Worm (Caenorhabditis elegans) whole organism, young adult: ENCODE results near the gene sur-5.

ENCODE experiments used
- B0261.1 ChIP-seq: sonication (generic microtip); optimal IDR thresholded peaks from 2 replicates; lab custom pipeline; 2016; ENCODE audit warnings: mild to moderate bottlenecking, missing genetic modification characterization, moderate library complexity, missing compliant biosample characterization
- B0336.3 ChIP-seq: fragments of 200-800 bp; sonication (Bioruptor generic); IDR thresholded peaks from 2 replicates; pipeline ENCODE4 v1.3.6; 2022; ENCODE audit warnings: missing genetic modification characterization, missing compliant biosample characterization
- D2030.7 ChIP-seq: fragments of 200-800 bp; sonication (Bioruptor generic); IDR thresholded peaks from 2 replicates; pipeline ENCODE4 v1.3.6; 2022; ENCODE audit warnings: missing genetic modification reagents, missing genetic modification characterization, missing compliant biosample characterization
- F22D6.2 ChIP-seq: sonication (generic microtip); optimal IDR thresholded peaks from 2 replicates; lab custom pipeline; 2016; ENCODE audit warnings: mild to moderate bottlenecking, missing genetic modification characterization, missing compliant biosample characterization
- F23B12.7 ChIP-seq: sonication (generic microtip); optimal IDR thresholded peaks from 2 replicates; lab custom pipeline; 2017; ENCODE audit warnings: missing genetic modification characterization, mild to moderate bottlenecking, missing compliant biosample characterization, antibody characterized with exemption, moderate library complexity; ENCODE audit not compliant: insufficient read depth
- F37B4.10 ChIP-seq: fragments of 200-800 bp; sonication (Bioruptor generic); IDR thresholded peaks from 2 replicates; pipeline ENCODE4 v1.3.6; 2022; ENCODE audit warnings: missing genetic modification characterization, missing compliant biosample characterization
- F49E8.2 ChIP-seq: sonication (generic microtip); optimal IDR thresholded peaks from 3 replicates; lab custom pipeline; 2017; ENCODE audit warnings: missing genetic modification characterization, mild to moderate bottlenecking, missing compliant biosample characterization, antibody characterized with exemption, moderate library complexity; ENCODE audit not compliant: insufficient read depth
- F52B5.7 ChIP-seq: sonication (generic microtip); optimal IDR thresholded peaks from 2 replicates; lab custom pipeline; 2016; ENCODE audit warnings: mild to moderate bottlenecking, missing genetic modification characterization, missing compliant biosample characterization
- F57A8.1 ChIP-seq: fragments of 200-800 bp; sonication (Bioruptor generic); optimal IDR thresholded peaks from 2 replicates; lab custom pipeline; 2018; ENCODE audit warnings: mild to moderate bottlenecking, missing genetic modification characterization, moderate library complexity, missing compliant biosample characterization
- F57C9.4 ChIP-seq: sonication (generic microtip); optimal IDR thresholded peaks from 2 replicates; lab custom pipeline; 2017; ENCODE audit warnings: mild to moderate bottlenecking, missing genetic modification characterization, missing compliant biosample characterization
- K11D2.4 ChIP-seq: fragments of 200-800 bp; sonication (Bioruptor generic); IDR thresholded peaks from 2 replicates; pipeline ENCODE4 v1.3.6; 2022; ENCODE audit warnings: missing genetic modification reagents, missing genetic modification characterization, missing compliant biosample characterization
- T07F8.4 ChIP-seq: sonication (generic microtip); optimal IDR thresholded peaks from 2 replicates; lab custom pipeline; 2016; ENCODE audit warnings: mild to moderate bottlenecking, missing genetic modification characterization, moderate library complexity, missing compliant biosample characterization
- T26A5.8 ChIP-seq: sonication (generic microtip); optimal IDR thresholded peaks from 2 replicates; lab custom pipeline; 2016; ENCODE audit warnings: missing genetic modification characterization, missing compliant biosample characterization
- Y79H2A.3 ChIP-seq: fragments of 200-800 bp; sonication (Bioruptor generic); conservative IDR thresholded peaks from 2 replicates; pipeline ENCODE4 v1.3.6; 2022; ENCODE audit warnings: missing genetic modification reagents, missing genetic modification characterization, missing compliant biosample characterization
- Y95B8A.8 ChIP-seq: fragments of 200-800 bp; sonication (Bioruptor generic); IDR thresholded peaks from 2 replicates; pipeline ENCODE4 v1.3.6; 2022; ENCODE audit warnings: missing genetic modification reagents, missing genetic modification characterization, missing compliant biosample characterization
- ZK185.1 ChIP-seq: sonication (generic microtip); optimal IDR thresholded peaks from 2 replicates; lab custom pipeline; 2016; ENCODE audit warnings: mild to moderate bottlenecking, missing genetic modification characterization, missing compliant biosample characterization; ENCODE audit not compliant: poor library complexity, severe bottlenecking
- aptf-3 ChIP-seq: fragments of 200-800 bp; sonication (Bioruptor generic); IDR thresholded peaks from 2 replicates; pipeline ENCODE4 v1.3.6; 2022; ENCODE audit warnings: missing genetic modification characterization, missing compliant biosample characterization
- cebp-2 ChIP-seq: fragments of 200-800 bp; sonication (Bioruptor generic); IDR thresholded peaks from 2 replicates; pipeline ENCODE4 v1.3.6; 2022; ENCODE audit warnings: missing genetic modification characterization, missing compliant biosample characterization
- ceh-40 ChIP-seq: fragments of 200-800 bp; sonication (Bioruptor generic); IDR thresholded peaks from 2 replicates; pipeline ENCODE4 v1.3.6; 2022; ENCODE audit warnings: missing genetic modification characterization, missing compliant biosample characterization
- ceh-58 ChIP-seq: fragments of 200-800 bp; sonication (Bioruptor generic); IDR thresholded peaks from 2 replicates; pipeline ENCODE4 v1.3.6; 2022; ENCODE audit warnings: missing genetic modification characterization, missing compliant biosample characterization
- ceh-79 ChIP-seq: sonication (generic microtip); optimal IDR thresholded peaks from 2 replicates; lab custom pipeline; 2017; ENCODE audit warnings: mild to moderate bottlenecking, missing genetic modification characterization, missing compliant biosample characterization
- ceh-91 ChIP-seq: fragments of 200-800 bp; sonication (Bioruptor generic); IDR thresholded peaks from 2 replicates; pipeline ENCODE4 v1.3.6; 2022; ENCODE audit warnings: missing genetic modification reagents, missing genetic modification characterization, missing compliant biosample characterization
- die-1 ChIP-seq: sonication (generic microtip); optimal IDR thresholded peaks from 2 replicates; lab custom pipeline; 2016; ENCODE audit warnings: missing genotype, mild to moderate bottlenecking, missing genetic modification characterization, missing compliant biosample characterization
- dpl-1 ChIP-seq: fragments of 150-350 bp; optimal IDR thresholded peaks from 2 replicates; lab custom pipeline; 2014; ENCODE audit warnings: missing biosample characterization, missing genetic modification reagents, missing genetic modification characterization
- ekl-4 ChIP-seq: fragments of 200-800 bp; sonication (Bioruptor generic); IDR thresholded peaks from 2 replicates; pipeline ENCODE4 v1.3.6; 2022; ENCODE audit warnings: missing genetic modification reagents, missing genetic modification characterization, missing compliant biosample characterization
- hsf-1 ChIP-seq: fragments of 200-800 bp; sonication (Bioruptor generic); IDR thresholded peaks from 2 replicates; pipeline ENCODE4 v1.3.6; 2022; ENCODE audit warnings: missing genetic modification reagents, missing genetic modification characterization, missing compliant biosample characterization
- lin-26 ChIP-seq: fragments of 200-800 bp; sonication (Bioruptor generic); IDR thresholded peaks from 2 replicates; pipeline ENCODE4 v1.3.6; 2022; ENCODE audit warnings: missing genetic modification reagents, missing genetic modification characterization, missing compliant biosample characterization
- lin-40 ChIP-seq: sonication (generic microtip); optimal IDR thresholded peaks from 2 replicates; lab custom pipeline; 2016; ENCODE audit warnings: missing genetic modification characterization, mild to moderate bottlenecking, missing compliant biosample characterization, missing genotype, missing genetic modification reagents
- lsy-27 ChIP-seq: sonication (generic microtip); optimal IDR thresholded peaks from 2 replicates; lab custom pipeline; 2017; ENCODE audit warnings: missing genetic modification characterization, mild to moderate bottlenecking, missing compliant biosample characterization, antibody characterized with exemption, missing genotype, borderline replicate concordance; ENCODE audit not compliant: insufficient read depth
- madf-10 ChIP-seq: sonication (generic microtip); optimal IDR thresholded peaks from 2 replicates; lab custom pipeline; 2016; ENCODE audit warnings: mild to moderate bottlenecking, missing genetic modification characterization, missing compliant biosample characterization
- madf-8 ChIP-seq: fragments of 200-800 bp; sonication (Bioruptor generic); conservative IDR thresholded peaks from 2 replicates; pipeline ENCODE4 v1.3.6; 2022; ENCODE audit warnings: missing genetic modification reagents, missing genetic modification characterization, missing compliant biosample characterization
- mes-4 ChIP-seq: sonication (generic microtip); optimal IDR thresholded peaks from 2 replicates; lab custom pipeline; 2016; ENCODE audit warnings: missing genotype, missing genetic modification characterization, missing compliant biosample characterization
- nfya-1 ChIP-seq: sonication (generic microtip); optimal IDR thresholded peaks from 2 replicates; lab custom pipeline; 2017; ENCODE audit warnings: antibody characterized with exemption, missing compliant biosample characterization, missing genetic modification characterization, borderline replicate concordance; ENCODE audit not compliant: insufficient read depth
- nhr-120 ChIP-seq: fragments of 200-800 bp; sonication (Bioruptor generic); IDR thresholded peaks from 2 replicates; pipeline ENCODE4 v1.3.6; 2022; ENCODE audit warnings: missing genetic modification characterization, missing compliant biosample characterization
- nhr-179 ChIP-seq: sonication (generic microtip); optimal IDR thresholded peaks from 2 replicates; lab custom pipeline; 2016; ENCODE audit warnings: mild to moderate bottlenecking, missing genetic modification characterization, missing compliant biosample characterization
- nhr-27 ChIP-seq: fragments of 200-800 bp; sonication (Bioruptor generic); optimal IDR thresholded peaks from 2 replicates; lab custom pipeline; 2018; ENCODE audit warnings: mild to moderate bottlenecking, missing genetic modification characterization, moderate library complexity, missing compliant biosample characterization
- nhr-80 ChIP-seq: sonication (generic microtip); optimal IDR thresholded peaks from 2 replicates; lab custom pipeline; 2016; ENCODE audit warnings: missing genetic modification characterization, missing compliant biosample characterization
- pbrm-1 ChIP-seq: fragments of 200-800 bp; sonication (Bioruptor generic); IDR thresholded peaks from 2 replicates; pipeline ENCODE4 v1.3.6; 2022; ENCODE audit warnings: missing genetic modification reagents, missing genetic modification characterization, missing compliant biosample characterization
- pha-4 ChIP-seq: fragments of 150-350 bp; sonication (generic microtip); optimal IDR thresholded peaks from 2 replicates; lab custom pipeline; 2014; ENCODE audit warnings: missing biosample characterization, missing genetic modification reagents, missing genetic modification characterization
- rcor-1 ChIP-seq: fragments of 200-800 bp; sonication (Bioruptor generic); IDR thresholded peaks from 2 replicates; pipeline ENCODE4 v1.3.6; 2022; ENCODE audit warnings: missing genetic modification reagents, missing genetic modification characterization, missing compliant biosample characterization
- rec-8 ChIP-seq, 2 experiments: sonication (generic microtip); optimal IDR thresholded peaks; 2 replicates each; lab custom pipeline; 2016; ENCODE audit warnings: mild to moderate bottlenecking in 2 of 2, missing genetic modification characterization in 2 of 2, missing genetic modification reagents in 2 of 2, missing genotype in 2 of 2, missing biosample characterization in 1 of 2, missing compliant biosample characterization in 1 of 2, moderate library complexity in 1 of 2
- rpc-1 ChIP-seq, 2 experiments: fragments of 150-350 bp in 1 of 2; sonication (generic microtip) in 1 of 2; optimal IDR thresholded peaks; 2 replicates each; lab custom pipeline; 2014 to 2018; ENCODE audit warnings: missing biosample characterization in 1 of 2, missing genetic modification characterization in 1 of 2, missing genetic modification reagents in 1 of 2, missing genotype in 1 of 2
- snpc-1.1 ChIP-seq: sonication (generic microtip); optimal IDR thresholded peaks from 2 replicates; lab custom pipeline; 2017; ENCODE audit warnings: missing genetic modification characterization, mild to moderate bottlenecking, missing compliant biosample characterization, antibody characterized with exemption, moderate library complexity, missing genotype, missing genetic modification reagents; ENCODE audit not compliant: insufficient read depth
- tlf-1 ChIP-seq: fragments of 200-800 bp; sonication (Bioruptor generic); optimal IDR thresholded peaks from 2 replicates; lab custom pipeline; 2018; ENCODE audit warnings: mild to moderate bottlenecking, missing genetic modification characterization, missing compliant biosample characterization
- unc-62 ChIP-seq: fragments of 150-350 bp; optimal IDR thresholded peaks from 2 replicates; lab custom pipeline; 2014; ENCODE audit warnings: missing biosample characterization, missing genetic modification reagents, missing genetic modification characterization
- ztf-22 ChIP-seq: fragments of 200-800 bp; sonication (Bioruptor generic); optimal IDR thresholded peaks from 2 replicates; lab custom pipeline; 2018; ENCODE audit warnings: mild to moderate bottlenecking, missing genetic modification characterization, moderate library complexity, missing compliant biosample characterization
- ztf-26 ChIP-seq: sonication (generic microtip); optimal IDR thresholded peaks from 2 replicates; lab custom pipeline; 2017; ENCODE audit warnings: missing genetic modification characterization, missing compliant biosample characterization
- ztf-28 ChIP-seq: fragments of 200-800 bp; sonication (Bioruptor generic); IDR thresholded peaks from 2 replicates; pipeline ENCODE4 v1.3.6; 2022; ENCODE audit warnings: missing genetic modification reagents, missing genetic modification characterization, missing compliant biosample characterization

sur-5 gene

ce11 chrX:7323604-7324003, 18.2 kb upstream of the sur-5 start (continued):
- no peak for TF ChIP-seq Y95B8A.8 (GFP tag; lab: Robert Waterston, UW)
- 0 out of 2 replicates have a peak, but pooled peaks have one; percentile 20 for TF ChIP-seq B0336.3
- TF ChIP-seq tlf-1 (GFP tag; lab: Kevin White, UChicago), result peak; percentile 23
- TF ChIP-seq lsy-27, result peak; percentile 36
- no peak for TF ChIP-seq F37B4.10 (GFP tag; lab: Robert Waterston, UW)
- peak; percentile 8 for TF ChIP-seq F57A8.1 (GFP tag; lab: Kevin White, UChicago)
- TF ChIP-seq ceh-79 (tag; lab: Kevin White, UChicago), result no peak
- no peak for TF ChIP-seq ceh-58 (GFP tag; lab: Robert Waterston, UW)
- no peak for TF ChIP-seq nhr-27 (tag; lab: Kevin White, UChicago)
- no peak for TF ChIP-seq F57C9.4
- TF ChIP-seq pbrm-1 (GFP tag; lab: Robert Waterston, UW), result peak; percentile 78
- peak; percentile 63 for TF ChIP-seq nhr-179
- TF ChIP-seq ceh-91 (GFP tag; lab: Robert Waterston, UW), result 0 out of 2 replicates have a peak, but pooled peaks have one; percentile 27
- TF ChIP-seq F52B5.7, result peak; percentile 17
- TF ChIP-seq snpc-1.1 (tag; lab: Kevin White, UChicago), result peak; percentile 82
- peak; percentile 4 for TF ChIP-seq T07F8.4 (tag; lab: Kevin White, UChicago)
- peak; percentile 32 for TF ChIP-seq ZK185.1 (tag; lab: Kevin White, UChicago)
- peak; percentile 37; the same call in 1 of the 2 replicates for TF ChIP-seq ekl-4 (GFP tag; lab: Robert Waterston, UW)
- TF ChIP-seq D2030.7 (GFP tag; lab: Robert Waterston, UW), result no peak; the same call in 1 of the 2 replicates
- TF ChIP-seq K11D2.4 (GFP tag; lab: Robert Waterston, UW), result no peak
- no peak for TF ChIP-seq cebp-2 (GFP tag; lab: Robert Waterston, UW)
- no peak for TF ChIP-seq Y79H2A.3 (GFP tag; lab: Robert Waterston, UW)
- no peak for TF ChIP-seq madf-8 (GFP tag; lab: Robert Waterston, UW)
- no peak for TF ChIP-seq mes-4 (tag; lab: Kevin White, UChicago)
- TF ChIP-seq nhr-80 (tag; lab: Kevin White, UChicago), result peak; percentile 45
- TF ChIP-seq F23B12.7 (tag; lab: Kevin White, UChicago), result peak; percentile 46
- peak; percentile 50 for TF ChIP-seq ztf-26 (tag; lab: Kevin White, UChicago)
- no peak for TF ChIP-seq dpl-1
- peak; percentile 82 for TF ChIP-seq die-1 (tag; lab: Kevin White, UChicago)
- TF ChIP-seq ceh-40 (GFP tag; lab: Robert Waterston, UW), result peak; percentile 88
- TF ChIP-seq F49E8.2 (tag; lab: Kevin White, UChicago), result peak; percentile 14
- TF ChIP-seq aptf-3 (GFP tag; lab: Robert Waterston, UW), result no peak
- TF ChIP-seq rec-8 (tag; optimal IDR thresholded peaks at IDR 0.05; lab: Kevin White, UChicago), result peak; percentile 8 to 79
- TF ChIP-seq pha-4 (tag; lab: Kevin White, UChicago), result no peak
- TF ChIP-seq nhr-120 (GFP tag; lab: Robert Waterston, UW), result no peak
- peak; percentile 88 for TF ChIP-seq lin-26 (GFP tag; lab: Robert Waterston, UW)
- no peak for TF ChIP-seq unc-62 (GFP tag; lab: Kevin White, UChicago)
- TF ChIP-seq B0261.1 (tag; lab: Kevin White, UChicago), result peak; percentile 88
- TF ChIP-seq F22D6.2, result no peak
- no peak for TF ChIP-seq nfya-1 (tag; lab: Kevin White, UChicago)
- peak; percentile 40 for TF ChIP-seq lin-40 (tag; lab: Kevin White, UChicago)
- TF ChIP-seq T26A5.8 (tag; lab: Kevin White, UChicago), result no peak
- TF ChIP-seq hsf-1 (GFP tag; lab: Robert Waterston, UW), result no peak
- TF ChIP-seq rpc-1 (optimal IDR thresholded peaks at IDR 0.05; lab: Kevin White, UChicago), result peak; percentile 87
- TF ChIP-seq rpc-1 (tag; optimal IDR thresholded peaks at IDR 0.05; lab: Kevin White, UChicago), result peak; percentile 88
- TF ChIP-seq rcor-1, result peak; percentile 60
- peak; percentile 21 for TF ChIP-seq ztf-22 (GFP tag; lab: Kevin White, UChicago)
- TF ChIP-seq madf-10, result peak; percentile 50
- TF ChIP-seq ztf-28 (GFP tag; lab: Robert Waterston, UW), result no peak
